Worm (Caenorhabditis elegans): Measurements from ENCODE around the gene glb-28.

glb-28 gene

DNA sequence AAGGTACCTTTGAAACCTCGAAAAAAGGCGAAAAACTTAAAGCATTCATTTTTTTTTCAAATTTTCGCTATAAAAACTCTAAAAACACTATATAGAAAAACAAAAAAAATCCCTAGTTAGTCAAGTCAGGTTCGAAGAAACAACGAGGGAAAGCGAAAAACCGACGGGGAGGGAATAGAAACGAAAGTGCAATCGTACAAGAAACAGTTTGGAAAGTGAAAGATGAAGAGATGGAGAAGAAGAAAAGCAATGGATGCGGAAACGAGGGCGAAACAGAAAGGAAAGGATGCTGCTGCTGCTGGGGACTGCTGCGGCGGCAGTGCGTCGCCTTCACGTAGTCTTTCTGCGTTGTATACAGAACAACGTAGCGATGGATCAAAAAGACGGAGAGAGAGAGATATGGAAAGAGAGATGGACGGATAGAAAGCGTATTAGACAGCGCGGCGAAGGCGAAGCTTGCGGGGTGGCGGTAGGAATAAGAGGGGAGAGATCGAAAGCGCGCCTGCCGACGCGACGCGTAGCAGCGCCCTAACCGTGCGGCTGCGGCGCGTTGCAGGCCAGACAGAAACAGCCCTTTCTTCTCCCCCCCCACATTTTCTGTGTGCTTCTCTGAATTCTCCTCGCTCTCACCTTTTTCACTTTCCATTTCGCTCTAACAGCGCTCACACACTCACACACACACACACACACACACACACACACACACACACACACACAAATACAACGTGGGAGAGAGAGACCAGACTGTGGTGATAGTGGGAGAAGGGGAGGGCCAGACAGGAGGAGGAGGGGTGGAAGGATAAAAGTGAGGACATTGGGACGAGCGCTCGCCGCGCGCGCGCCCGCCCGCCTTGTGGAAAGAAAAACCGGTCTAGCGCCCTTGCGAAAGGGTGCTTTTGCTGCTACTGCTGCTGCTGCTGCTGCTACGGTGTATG lies 42.0 kb downstream of the glb-28 start (continued):
- no peak for TF ChIP-seq sea-2 (GFP tag; IDR thresholded peaks at IDR 0.05)
- no peak for TF ChIP-seq unc-62 (GFP tag; optimal IDR thresholded peaks at IDR 0.05)
- peak; percentile 87 for TF ChIP-seq chd-7 (tag; optimal IDR thresholded peaks at IDR 0.05)
- TF ChIP-seq lsl-1 (GFP tag; optimal IDR thresholded peaks at IDR 0.05) = no peak
- no peak for TF ChIP-seq lag-1 (GFP tag; IDR thresholded peaks at IDR 0.05)
- TF ChIP-seq akir-1 (GFP tag; optimal IDR thresholded peaks at IDR 0.05) = no peak
- peak; percentile 14 for TF ChIP-seq repo-1 (tag; optimal IDR thresholded peaks at IDR 0.05)
- 0 out of 2 replicates have a peak, but pooled peaks have one; percentile 25 for TF ChIP-seq egl-44 (GFP tag; IDR thresholded peaks at IDR 0.05)
- peak; percentile 63; the same call in 1 of the 2 replicates for TF ChIP-seq B0336.3 (GFP tag; IDR thresholded peaks at IDR 0.05)
- TF ChIP-seq pbrm-1 (GFP tag; IDR thresholded peaks at IDR 0.05) = peak; percentile 6; the same call in 1 of the 2 replicates
- TF ChIP-seq attf-6 (GFP tag; IDR thresholded peaks at IDR 0.05) = no peak
- no peak for TF ChIP-seq rec-8 (tag; optimal IDR thresholded peaks at IDR 0.05)
- TF ChIP-seq nhr-90 (tag; optimal IDR thresholded peaks at IDR 0.05) = no peak
- TF ChIP-seq hlh-26 (GFP tag; conservative IDR thresholded peaks at IDR 0.05) = no peak
- no peak for TF ChIP-seq ccch-3 (GFP tag; optimal IDR thresholded peaks at IDR 0.05)
- TF ChIP-seq ztf-18 (tag; optimal IDR thresholded peaks at IDR 0.05) = no peak
- no peak for TF ChIP-seq B0019.2 (GFP tag; conservative IDR thresholded peaks at IDR 0.05)
- TF ChIP-seq madf-10 (tag; optimal IDR thresholded peaks at IDR 0.05) = peak; percentile 39
- TF ChIP-seq F52B5.7 (tag; optimal IDR thresholded peaks at IDR 0.05) = no peak
- TF ChIP-seq let-526 (GFP tag; IDR thresholded peaks at IDR 0.05) = no peak
- no peak for TF ChIP-seq snpc-1.3 (tag; optimal IDR thresholded peaks at IDR 0.05; ENCODE audit: insufficient read depth)
- peak; percentile 87 for TF ChIP-seq K12H6.12 (tag; optimal IDR thresholded peaks at IDR 0.05)
- no peak for TF ChIP-seq dpl-1 (GFP tag; optimal IDR thresholded peaks at IDR 0.05)
- peak; percentile 80 for TF ChIP-seq ceh-27 (GFP tag; optimal IDR thresholded peaks at IDR 0.05)
- no peak for TF ChIP-seq hmg-20 (GFP tag; IDR thresholded peaks at IDR 0.05)
- TF ChIP-seq mxl-1 (tag; optimal IDR thresholded peaks at IDR 0.05) = no peak
- TF ChIP-seq F49E8.2 (tag; optimal IDR thresholded peaks at IDR 0.05; ENCODE audit: insufficient read depth) = no peak
- TF ChIP-seq ztf-3 (GFP tag; optimal IDR thresholded peaks at IDR 0.05) = peak; percentile 85
- no peak for TF ChIP-seq ztf-25 (GFP tag; IDR thresholded peaks at IDR 0.05)
- no peak for TF ChIP-seq snpc-1.1 (tag; optimal IDR thresholded peaks at IDR 0.05; ENCODE audit: insufficient read depth)
- TF ChIP-seq rcor-1 (GFP tag; IDR thresholded peaks at IDR 0.05) = no peak
- TF ChIP-seq F22D6.2 (tag; optimal IDR thresholded peaks at IDR 0.05) = no peak
- TF ChIP-seq tbp1 (GFP tag; optimal IDR thresholded peaks at IDR 0.05) = peak; percentile 49
- TF ChIP-seq C17E4.6 (GFP tag; IDR thresholded peaks at IDR 0.05) = no peak
- TF ChIP-seq F57C9.4 (tag; optimal IDR thresholded peaks at IDR 0.05) = no peak
- peak; percentile 71 for TF ChIP-seq somi-1 (GFP tag; optimal IDR thresholded peaks at IDR 0.05)
- peak; percentile 41 for TF ChIP-seq atf-7 (tag; optimal IDR thresholded peaks at IDR 0.05)
- no peak for TF ChIP-seq aptf-3 (GFP tag; IDR thresholded peaks at IDR 0.05)
- no peak for TF ChIP-seq nhr-27 (tag; optimal IDR thresholded peaks at IDR 0.05)
- no peak for TF ChIP-seq Y53G8AR.9 (GFP tag; conservative IDR thresholded peaks at IDR 0.05)
- TF ChIP-seq dox-1 (GFP tag; IDR thresholded peaks at IDR 0.05) = peak; percentile 53
- TF ChIP-seq snpc-4 (GFP tag; optimal IDR thresholded peaks at IDR 0.05) = no peak
- TF ChIP-seq snpc-4 (tag; optimal IDR thresholded peaks at IDR 0.05) = peak in 2 of 4 experiments; percentile 6 to 20
- TF ChIP-seq lir-1 (GFP tag; conservative IDR thresholded peaks at IDR 0.05) = peak; percentile 87
- no peak for TF ChIP-seq let-607 (tag; optimal IDR thresholded peaks at IDR 0.05)
- no peak for TF ChIP-seq F55B11.4 (tag; optimal IDR thresholded peaks at IDR 0.05; ENCODE audit: borderline replicate concordance, insufficient read depth)

All from whole organism, young adult.